Worm (Caenorhabditis elegans) whole organism, early embryonic: Measurements from ENCODE around the gene nhr-186.

Experiments
- B0310.2 ChIP-seq: sonication (generic microtip); optimal IDR thresholded peaks from 2 replicates; lab custom pipeline; 2016; ENCODE audit warnings: mild to moderate bottlenecking, missing genetic modification characterization, missing compliant biosample characterization
- F13C5.2 ChIP-seq: sonication (generic microtip); optimal IDR thresholded peaks from 2 replicates; lab custom pipeline; 2017; ENCODE audit warnings: mild to moderate bottlenecking, missing genetic modification characterization, inconsistent platforms, missing compliant biosample characterization
- aly-1 ChIP-seq: sonication (generic microtip); optimal IDR thresholded peaks from 2 replicates; lab custom pipeline; 2016; ENCODE audit warnings: missing genetic modification characterization, missing compliant biosample characterization
- ama-1 ChIP-seq: fragments of 150-350 bp; optimal IDR thresholded peaks from 2 replicates; lab custom pipeline; 2014
- ceh-13 ChIP-seq: fragments of 200-800 bp; sonication (Bioruptor generic); optimal IDR thresholded peaks from 2 replicates; lab custom pipeline; 2018; ENCODE audit warnings: mild to moderate bottlenecking, missing genetic modification characterization, missing compliant biosample characterization
- ceh-36 ChIP-seq: sonication (generic microtip); optimal IDR thresholded peaks from 2 replicates; lab custom pipeline; 2016; ENCODE audit warnings: missing genetic modification characterization, inconsistent platforms, missing compliant biosample characterization
- ets-7 ChIP-seq: sonication (generic microtip); optimal IDR thresholded peaks from 2 replicates; lab custom pipeline; 2016; ENCODE audit warnings: missing genotype, missing genetic modification characterization, missing compliant biosample characterization
- flt-1 ChIP-seq: fragments of 200-800 bp; sonication (Bioruptor generic); IDR thresholded peaks from 2 replicates; pipeline ENCODE4 v1.3.6; 2022; ENCODE audit warnings: missing genetic modification characterization, missing compliant biosample characterization
- hmbx-1 ChIP-seq: sonication (generic microtip); optimal IDR thresholded peaks from 2 replicates; lab custom pipeline; 2016; ENCODE audit warnings: mild to moderate bottlenecking, missing genetic modification characterization, missing compliant biosample characterization
- hmg-4 ChIP-seq: fragments of 200-800 bp; sonication (Bioruptor generic); optimal IDR thresholded peaks from 2 replicates; lab custom pipeline; 2018; ENCODE audit warnings: mild to moderate bottlenecking, missing genetic modification characterization, missing compliant biosample characterization
- hnd-1 ChIP-seq: sonication (generic microtip); optimal IDR thresholded peaks from 2 replicates; lab custom pipeline; 2016; ENCODE audit warnings: missing genetic modification characterization, missing compliant biosample characterization
- pes-1 ChIP-seq: fragments of 200-800 bp; sonication (Bioruptor generic); IDR thresholded peaks from 2 replicates; pipeline ENCODE4 v1.3.6; 2022; ENCODE audit warnings: missing genetic modification reagents, missing genetic modification characterization, missing compliant biosample characterization
- scrt-1 ChIP-seq: fragments of 200-800 bp; sonication (Bioruptor generic); IDR thresholded peaks from 2 replicates; pipeline ENCODE4 v1.3.6; 2022; ENCODE audit warnings: missing genetic modification characterization, missing compliant biosample characterization
- sea-1 ChIP-seq: fragments of 200-800 bp; sonication (Bioruptor generic); conservative IDR thresholded peaks from 2 replicates; pipeline ENCODE4 v1.3.6; 2022; ENCODE audit warnings: missing genetic modification characterization, missing compliant biosample characterization
- tbx-11 ChIP-seq: fragments of 200-800 bp; sonication (Bioruptor generic); IDR thresholded peaks from 2 replicates; pipeline ENCODE4 v1.3.6; 2022; ENCODE audit warnings: missing genetic modification characterization, missing compliant biosample characterization
- tbx-37 ChIP-seq: fragments of 200-800 bp; sonication (Bioruptor generic); conservative IDR thresholded peaks from 2 replicates; pipeline ENCODE4 v1.3.6; 2022; ENCODE audit warnings: missing genetic modification reagents, missing genetic modification characterization, missing compliant biosample characterization
- tra-4 ChIP-seq: sonication (generic microtip); optimal IDR thresholded peaks from 2 replicates; lab custom pipeline; 2017; ENCODE audit warnings: missing genetic modification characterization, missing compliant biosample characterization

The nhr-186 gene

DNA sequence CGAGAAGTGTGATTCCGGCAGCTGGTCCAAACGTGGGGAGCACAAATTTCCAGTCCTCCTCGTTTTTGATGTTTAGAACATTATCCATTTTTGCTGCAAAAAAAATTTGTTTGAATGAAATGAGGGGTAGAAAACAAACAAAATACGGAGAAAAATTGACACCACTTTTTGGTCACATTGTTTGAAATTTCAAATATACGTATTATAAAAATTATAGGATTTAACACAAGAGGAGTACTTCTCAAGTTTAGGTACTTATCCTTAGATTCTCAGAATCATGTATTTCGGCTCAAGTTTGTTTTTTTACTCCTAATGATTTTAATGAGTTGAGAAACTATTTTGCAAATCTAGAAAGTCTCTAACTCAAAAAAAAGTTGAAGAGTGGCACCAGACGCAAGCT lies 37.2 kb upstream of the nhr-186 start, which contains the start of gene C17E7.12:
TSS of gene C17E7.12 (minus strand) at position 101 of the 400 bp plus-strand sequence.
- TF ChIP-seq scrt-1 (GFP tag; lab: Robert Waterston, UW) (no peak), hnd-1 (tag; lab: Kevin White, UChicago) (no peak), sea-1 (GFP tag; lab: Robert Waterston, UW) (no peak), ceh-36 (tag; lab: Kevin White, UChicago) (no peak), tbx-11 (no peak), aly-1 (tag; lab: Kevin White, UChicago) (no peak), tbx-37 (GFP tag; lab: Robert Waterston, UW) (no peak), tra-4 (tag; lab: Kevin White, UChicago) (no peak), ets-7 (tag; lab: Kevin White, UChicago) (no peak), hmbx-1 (tag; lab: Kevin White, UChicago) (no peak), flt-1 (no peak), ama-1 (lab: Kevin White, UChicago) (no peak), B0310.2 (tag; lab: Kevin White, UChicago) (no peak), ceh-13 (GFP tag; lab: Kevin White, UChicago) (no peak), hmg-4 (GFP tag; lab: Kevin White, UChicago) (no peak), F13C5.2 (tag; lab: Kevin White, UChicago) (no peak), pes-1 (GFP tag; lab: Robert Waterston, UW) (no peak)

DNA sequence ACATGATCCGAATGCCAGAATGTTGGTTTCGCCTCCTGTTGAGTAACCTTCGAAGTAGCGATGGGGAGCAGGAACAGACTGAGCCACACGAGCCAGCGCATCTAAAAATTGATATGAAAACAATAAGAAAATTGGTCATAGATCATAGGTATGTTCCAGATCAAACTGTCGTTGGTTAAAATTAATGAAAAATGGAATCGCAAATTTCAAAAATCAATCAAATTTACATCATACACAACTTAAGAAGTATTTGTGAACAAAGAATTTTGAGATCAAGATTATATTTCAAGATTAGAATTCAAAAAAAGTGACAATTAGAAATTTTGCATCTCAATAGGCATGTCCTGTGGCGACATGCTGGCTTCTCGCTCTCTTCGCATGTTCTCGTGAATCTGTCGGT lies 36.0 kb upstream of the nhr-186 start, which contains the start of gene C17E7.9:
TSS of gene C17E7.9 (minus strand) at position 101 of the 400 bp plus-strand sequence.
- no peak for TF ChIP-seq pes-1 (GFP tag; lab: Robert Waterston, UW)
- no peak for TF ChIP-seq scrt-1 (GFP tag; lab: Robert Waterston, UW)
- TF ChIP-seq hmbx-1 (tag; lab: Kevin White, UChicago): no peak

DNA sequence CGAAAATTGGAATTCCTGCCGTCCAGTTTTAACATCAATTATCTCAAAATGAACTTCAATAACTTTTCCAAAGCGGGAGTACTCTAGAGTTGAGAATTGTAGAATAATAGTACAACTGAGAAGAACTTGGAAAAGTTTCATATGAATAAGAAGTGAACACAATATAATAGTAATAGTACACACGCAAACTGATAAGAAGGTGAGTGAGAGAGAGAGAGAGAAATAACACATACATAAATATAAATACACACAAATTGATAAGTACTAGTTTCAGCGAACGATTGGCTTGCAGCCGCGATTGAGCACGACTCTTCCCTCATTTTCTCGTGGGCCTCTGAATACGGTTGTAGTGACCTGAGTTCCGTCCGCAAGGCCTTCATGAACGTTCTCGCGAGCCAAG lies 34.4 kb upstream of the nhr-186 start, which contains the start of gene C17E7.13:
TSS of gene C17E7.13 (minus strand) at position 176 of the 400 bp plus-strand sequence.
- TF ChIP-seq flt-1 (no peak), F13C5.2 (tag; lab: Kevin White, UChicago) (no peak), hmbx-1 (tag; lab: Kevin White, UChicago) (no peak), scrt-1 (GFP tag; lab: Robert Waterston, UW) (no peak), tbx-37 (GFP tag; lab: Robert Waterston, UW) (no peak), hnd-1 (tag; lab: Kevin White, UChicago) (no peak), pes-1 (GFP tag; lab: Robert Waterston, UW) (no peak), ceh-13 (GFP tag; lab: Kevin White, UChicago) (no peak), hmg-4 (GFP tag; lab: Kevin White, UChicago) (no peak), tbx-11 (no peak), ceh-36 (tag; lab: Kevin White, UChicago) (no peak), tra-4 (tag; lab: Kevin White, UChicago) (no peak), ama-1 (lab: Kevin White, UChicago) (no peak), aly-1 (tag; lab: Kevin White, UChicago) (no peak), sea-1 (GFP tag; lab: Robert Waterston, UW) (no peak), B0310.2 (tag; lab: Kevin White, UChicago) (no peak), ets-7 (tag; lab: Kevin White, UChicago) (no peak)

DNA sequence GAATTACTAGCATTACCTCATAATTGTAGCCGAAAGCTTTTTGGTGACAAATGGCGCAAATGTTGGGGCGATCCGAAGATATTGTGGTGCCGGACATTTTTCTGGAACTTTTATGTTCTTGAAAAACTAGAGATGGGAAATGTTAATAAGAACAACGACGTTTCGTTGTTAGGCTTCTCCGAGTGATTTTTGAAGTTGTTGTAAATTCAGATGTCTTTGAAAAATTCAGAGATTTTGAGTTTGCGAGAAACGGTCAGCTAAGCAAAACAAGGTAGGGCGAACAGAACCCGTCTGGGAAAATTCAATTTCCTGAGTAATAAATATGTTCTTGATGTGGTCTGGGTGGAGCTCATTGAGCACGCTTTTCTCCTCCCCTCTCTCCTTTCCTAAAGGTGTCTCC lies 31.4 kb upstream of the nhr-186 start, which contains the start of gene nhr-124:
TSS of gene nhr-124 (minus strand) at position 101 of the 400 bp plus-strand sequence.
- TF ChIP-seq ceh-36 (tag; lab: Kevin White, UChicago) (no peak), pes-1 (GFP tag; lab: Robert Waterston, UW) (no peak), aly-1 (tag; lab: Kevin White, UChicago) (no peak), tra-4 (tag; lab: Kevin White, UChicago) (no peak), flt-1 (no peak), ceh-13 (GFP tag; lab: Kevin White, UChicago) (no peak), sea-1 (GFP tag; lab: Robert Waterston, UW) (no peak), scrt-1 (GFP tag; lab: Robert Waterston, UW) (no peak), B0310.2 (tag; lab: Kevin White, UChicago) (no peak), tbx-11 (no peak), F13C5.2 (tag; lab: Kevin White, UChicago) (no peak)

DNA sequence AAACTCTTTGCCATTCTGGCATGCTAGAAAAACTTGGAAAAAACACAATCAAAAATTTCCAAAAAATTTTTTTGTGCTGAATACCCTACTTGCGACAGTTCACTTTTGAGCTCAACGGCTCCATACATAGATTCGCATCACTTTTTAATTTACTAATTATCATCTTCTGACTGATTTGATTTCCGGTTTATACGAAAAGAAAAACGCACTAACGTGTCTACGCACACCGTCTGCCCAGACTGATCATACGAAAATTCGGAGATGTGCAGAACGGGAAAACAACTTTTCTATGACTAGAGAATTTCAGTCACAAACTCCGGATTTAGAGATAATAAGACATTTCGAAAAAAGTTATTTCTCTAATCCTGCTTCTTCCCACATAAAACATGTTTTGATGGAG lies 29.8 kb upstream of the nhr-186 start:
- TF ChIP-seq hnd-1 (tag; lab: Kevin White, UChicago) (no peak), sea-1 (GFP tag; lab: Robert Waterston, UW) (no peak), ceh-36 (tag; lab: Kevin White, UChicago) (no peak)

DNA sequence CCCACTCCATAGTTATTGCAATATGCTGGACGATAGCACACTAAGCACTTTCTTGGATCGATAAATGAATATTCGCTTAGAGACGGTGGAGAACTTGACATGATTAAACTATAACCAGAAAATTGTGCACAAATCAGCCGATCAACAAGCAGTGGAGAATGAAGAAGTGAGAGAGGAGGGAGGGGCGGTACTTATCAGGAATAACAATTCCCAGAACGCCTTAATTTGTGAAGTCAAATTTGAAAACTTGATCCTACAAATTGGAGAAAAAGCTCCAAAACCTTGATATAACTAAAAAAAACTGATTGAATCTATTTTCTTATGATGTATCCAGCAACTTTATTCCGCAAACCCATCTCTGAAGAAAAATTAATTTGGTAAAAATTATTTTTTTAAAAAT lies 23.5 kb upstream of the nhr-186 start, which contains the start of gene nhr-159:
TSS of gene nhr-159 (minus strand) at position 101 of the 400 bp plus-strand sequence.
- TF ChIP-seq F13C5.2 (tag; lab: Kevin White, UChicago) (no peak), ceh-13 (GFP tag; lab: Kevin White, UChicago) (no peak), aly-1 (tag; lab: Kevin White, UChicago) (no peak), hmg-4 (GFP tag; lab: Kevin White, UChicago) (no peak), hnd-1 (tag; lab: Kevin White, UChicago) (no peak), hmbx-1 (tag; lab: Kevin White, UChicago) (no peak), B0310.2 (tag; lab: Kevin White, UChicago) (no peak)

DNA sequence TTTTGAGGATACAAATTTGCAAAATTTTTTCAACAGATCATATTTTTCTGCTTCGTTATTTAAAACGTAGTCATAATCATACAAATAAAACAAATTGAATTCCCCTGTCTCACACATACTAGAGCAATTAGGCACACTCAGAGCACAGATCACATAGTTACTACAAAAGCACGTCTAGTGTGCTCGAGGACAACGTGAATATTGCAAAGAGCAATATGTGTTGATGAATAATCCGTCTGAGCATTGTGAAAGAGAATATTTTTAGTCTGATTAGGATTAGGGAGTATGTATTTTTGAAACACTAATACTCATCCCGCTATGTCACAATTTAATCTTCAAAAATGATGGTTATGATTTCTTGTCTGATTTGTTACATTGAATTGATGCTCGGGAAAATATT lies 22.5 kb upstream of the nhr-186 start:
- TF ChIP-seq aly-1 (tag; lab: Kevin White, UChicago) (no peak), ama-1 (lab: Kevin White, UChicago) (no peak), tbx-37 (GFP tag; lab: Robert Waterston, UW) (no peak), ets-7 (tag; lab: Kevin White, UChicago) (no peak), tbx-11 (no peak), F13C5.2 (tag; lab: Kevin White, UChicago) (no peak), ceh-13 (GFP tag; lab: Kevin White, UChicago) (no peak), scrt-1 (GFP tag; lab: Robert Waterston, UW) (no peak), ceh-36 (tag; lab: Kevin White, UChicago) (no peak), pes-1 (GFP tag; lab: Robert Waterston, UW) (no peak), hnd-1 (tag; lab: Kevin White, UChicago) (no peak), B0310.2 (tag; lab: Kevin White, UChicago) (no peak), flt-1 (no peak), tra-4 (tag; lab: Kevin White, UChicago) (no peak), sea-1 (GFP tag; lab: Robert Waterston, UW) (no peak), hmbx-1 (tag; lab: Kevin White, UChicago) (no peak)
